Fruit fly (Drosophila melanogaster) whole organism, embryonic: ENCODE results near the gene CG11267.

ENCODE experiments used
- Abd-B ChIP-seq: fragments of 200-800 bp; sonication (Bioruptor generic); optimal IDR thresholded peaks from 2 replicates; lab custom pipeline; 2018; ENCODE audit warnings: missing biosample characterization, mild to moderate bottlenecking, missing genetic modification characterization, moderate library complexity
- Aef1 ChIP-seq: fragments of 200-800 bp; sonication (Bioruptor generic); IDR thresholded peaks from 3 replicates; pipeline ENCODE4 v1.3.6; 2022; ENCODE audit warnings: missing biosample characterization, missing genetic modification characterization
- B-H2 ChIP-seq: fragments of 200-800 bp; sonication (Bioruptor generic); optimal IDR thresholded peaks from 2 replicates; lab custom pipeline; 2018; ENCODE audit warnings: missing biosample characterization, mild to moderate bottlenecking, missing genetic modification characterization
- CG10431 ChIP-seq: fragments of 200-800 bp; sonication (Bioruptor generic); optimal IDR thresholded peaks from 3 replicates; lab custom pipeline; 2018; ENCODE audit warnings: missing biosample characterization, mild to moderate bottlenecking, missing genetic modification characterization
- CG11695 ChIP-seq: fragments of 200-800 bp; sonication (Bioruptor generic); IDR thresholded peaks from 3 replicates; pipeline ENCODE4 v1.3.6; 2022; ENCODE audit warnings: missing biosample characterization, missing genetic modification characterization
- CG11696 ChIP-seq: fragments of 200-800 bp; sonication (Bioruptor generic); IDR thresholded peaks from 2 replicates; pipeline ENCODE4 v1.3.6; 2022; ENCODE audit warnings: missing biosample characterization, missing genetic modification characterization
- CG12219 ChIP-seq: fragments of 200-800 bp; sonication (Bioruptor generic); optimal IDR thresholded peaks from 3 replicates; lab custom pipeline; 2018; ENCODE audit warnings: missing biosample characterization, mild to moderate bottlenecking, missing genetic modification characterization
- CG12391 ChIP-seq: fragments of 200-800 bp; sonication (Bioruptor generic); optimal IDR thresholded peaks from 3 replicates; lab custom pipeline; 2018; ENCODE audit warnings: missing biosample characterization, mild to moderate bottlenecking, missing genetic modification characterization, moderate library complexity
- CG12744 ChIP-seq: fragments of 200-800 bp; sonication (Bioruptor generic); optimal IDR thresholded peaks from 2 replicates; lab custom pipeline; 2016; ENCODE audit warnings: missing biosample characterization, missing genetic modification characterization
- CG1602 ChIP-seq: fragments of 200-800 bp; sonication (Bioruptor generic); optimal IDR thresholded peaks from 3 replicates; lab custom pipeline; 2016; ENCODE audit warnings: missing biosample characterization, missing genetic modification characterization
- CG1647 ChIP-seq: fragments of 200-800 bp; sonication (Bioruptor generic); optimal IDR thresholded peaks from 3 replicates; lab custom pipeline; 2016; ENCODE audit warnings: missing biosample characterization, missing genetic modification characterization
- CG16813 ChIP-seq: fragments of 200-800 bp; sonication (Bioruptor generic); IDR thresholded peaks from 3 replicates; pipeline ENCODE4 v1.3.6; 2022; ENCODE audit warnings: missing biosample characterization, missing genetic modification characterization; ENCODE audit not compliant: partially characterized antibody
- CG16863 ChIP-seq: fragments of 200-800 bp; sonication (Bioruptor generic); optimal IDR thresholded peaks from 3 replicates; lab custom pipeline; 2016; ENCODE audit warnings: missing biosample characterization, missing genetic modification characterization
- CG18011 ChIP-seq: fragments of 200-800 bp; sonication (Bioruptor generic); optimal IDR thresholded peaks from 2 replicates; lab custom pipeline; 2017; ENCODE audit warnings: missing biosample characterization, missing genetic modification characterization, mild to moderate bottlenecking, moderate library complexity, missing genotype
- CG1832 ChIP-seq: fragments of 200-800 bp; sonication (Bioruptor generic); optimal IDR thresholded peaks from 2 replicates; lab custom pipeline; 2017; ENCODE audit warnings: missing biosample characterization, mild to moderate bottlenecking, missing genetic modification characterization, inconsistent platforms
- CG2129 ChIP-seq: fragments of 200-800 bp; sonication (Bioruptor generic); IDR thresholded peaks from 2 replicates; pipeline ENCODE4 v1.3.6; 2022; ENCODE audit warnings: missing biosample characterization, missing genetic modification characterization; ENCODE audit not compliant: partially characterized antibody
- CG2199 ChIP-seq: fragments of 200-800 bp; sonication (Bioruptor generic); IDR thresholded peaks from 3 replicates; pipeline ENCODE4 v1.3.6; 2022; ENCODE audit warnings: missing biosample characterization, missing genetic modification characterization
- CG31365 ChIP-seq: fragments of 200-800 bp; sonication (Bioruptor generic); optimal IDR thresholded peaks from 2 replicates; lab custom pipeline; 2018; ENCODE audit warnings: missing biosample characterization, mild to moderate bottlenecking, missing genetic modification characterization
- CG4360 ChIP-seq: fragments of 200-800 bp; sonication (Bioruptor generic); IDR thresholded peaks from 2 replicates; pipeline ENCODE4 v1.3.6; 2022; ENCODE audit warnings: missing biosample characterization, missing genetic modification characterization
- CG6683 ChIP-seq: fragments of 200-800 bp; sonication (Bioruptor generic); optimal IDR thresholded peaks from 2 replicates; lab custom pipeline; 2017; ENCODE audit warnings: missing biosample characterization, mild to moderate bottlenecking, missing genetic modification characterization, missing genetic modification reagents
- CG7963 ChIP-seq: fragments of 200-800 bp; sonication (Bioruptor generic); IDR thresholded peaks from 3 replicates; pipeline ENCODE4 v1.3.6; 2022; ENCODE audit warnings: missing biosample characterization, missing genetic modification characterization; ENCODE audit not compliant: partially characterized antibody
- CTCF ChIP-seq: fragments of 200-800 bp; sonication (Bioruptor generic); optimal IDR thresholded peaks from 2 replicates; lab custom pipeline; 2017; ENCODE audit warnings: missing biosample characterization, mild to moderate bottlenecking, missing genetic modification characterization, moderate library complexity
- Dp ChIP-seq: fragments of 200-800 bp; sonication (Bioruptor generic); optimal IDR thresholded peaks from 2 replicates; lab custom pipeline; 2018; ENCODE audit warnings: missing biosample characterization, mild to moderate bottlenecking, missing genetic modification characterization, moderate library complexity
- Fer1 ChIP-seq: fragments of 200-800 bp; sonication (Bioruptor generic); optimal IDR thresholded peaks from 2 replicates; lab custom pipeline; 2017; ENCODE audit warnings: missing biosample characterization, mild to moderate bottlenecking, missing genetic modification characterization
- HHEX ChIP-seq: fragments of 200-800 bp; sonication (Bioruptor generic); optimal IDR thresholded peaks from 3 replicates; lab custom pipeline; 2017; ENCODE audit warnings: missing biosample characterization, mild to moderate bottlenecking, missing genetic modification characterization, missing genetic modification reagents
- HmgD ChIP-seq: fragments of 200-800 bp; sonication (Bioruptor generic); optimal IDR thresholded peaks from 3 replicates; lab custom pipeline; 2016; ENCODE audit warnings: missing biosample characterization, missing genetic modification characterization
- Mad ChIP-seq: fragments of 200-800 bp; sonication (Bioruptor generic); optimal IDR thresholded peaks from 2 replicates; lab custom pipeline; 2016; ENCODE audit warnings: missing biosample characterization, missing genetic modification characterization
- Meics ChIP-seq: fragments of 200-800 bp; sonication (Bioruptor generic); optimal IDR thresholded peaks from 2 replicates; lab custom pipeline; 2017; ENCODE audit warnings: missing biosample characterization, mild to moderate bottlenecking, missing genetic modification characterization
- Nf-YC ChIP-seq: fragments of 200-800 bp; optimal IDR thresholded peaks from 3 replicates; lab custom pipeline; 2019; ENCODE audit warnings: missing biosample characterization, mild to moderate bottlenecking, missing genetic modification characterization, moderate library complexity
- Opbp ChIP-seq: fragments of 200-800 bp; sonication (Bioruptor generic); IDR thresholded peaks from 3 replicates; pipeline ENCODE4 v1.3.6; 2022; ENCODE audit warnings: missing biosample characterization, missing genetic modification characterization; ENCODE audit not compliant: partially characterized antibody
- Rx ChIP-seq: fragments of 200-800 bp; sonication (Bioruptor generic); IDR thresholded peaks from 2 replicates; pipeline ENCODE4 v1.3.6; 2022; ENCODE audit warnings: missing biosample characterization, missing genetic modification characterization
- Sry-β ChIP-seq: fragments of 200-800 bp; sonication (Bioruptor generic); optimal IDR thresholded peaks from 2 replicates; lab custom pipeline; 2018; ENCODE audit warnings: missing biosample characterization, mild to moderate bottlenecking, missing genetic modification characterization, moderate library complexity
- Sry-δ ChIP-seq: fragments of 200-800 bp; sonication (Bioruptor generic); optimal IDR thresholded peaks from 2 replicates; lab custom pipeline; 2016; ENCODE audit warnings: missing biosample characterization, missing genetic modification characterization
- Stat92E ChIP-seq, 3 experiments: fragments of >200 bp in 2 of 3; fragments of 200-800 bp in 1 of 3; sonication (Bioruptor generic) in 1 of 3; optimal IDR thresholded peaks; 2 replicates each; lab custom pipeline; 2017 to 2019; ENCODE audit warnings: missing biosample characterization in 3 of 3, missing genetic modification characterization in 3 of 3, mild to moderate bottlenecking in 1 of 3, moderate library complexity in 1 of 3
- TFAM ChIP-seq: fragments of 200-800 bp; sonication (Bioruptor generic); optimal IDR thresholded peaks from 2 replicates; lab custom pipeline; 2017; ENCODE audit warnings: missing biosample characterization, missing genetic modification characterization, inconsistent platforms
- dysf ChIP-seq: fragments of 200-800 bp; sonication (Bioruptor generic); IDR thresholded peaks from 3 replicates; pipeline ENCODE4 v1.3.6; 2022; ENCODE audit warnings: missing biosample characterization, missing genetic modification characterization
- emc ChIP-seq: fragments of 200-800 bp; sonication (Bioruptor generic); optimal IDR thresholded peaks from 2 replicates; lab custom pipeline; 2016; ENCODE audit warnings: missing biosample characterization, missing genetic modification characterization
- ewg ChIP-seq: fragments of 200-800 bp; sonication (Bioruptor generic); optimal IDR thresholded peaks from 3 replicates; lab custom pipeline; 2017; ENCODE audit warnings: mild to moderate bottlenecking, missing biosample characterization, missing genetic modification reagents, missing genetic modification characterization
- gfzf ChIP-seq: fragments of 200-800 bp; sonication (Bioruptor generic); optimal IDR thresholded peaks from 2 replicates; lab custom pipeline; 2016; ENCODE audit warnings: missing biosample characterization, mild to moderate bottlenecking, missing genetic modification characterization, moderate library complexity
- inv ChIP-seq: fragments of 200-800 bp; sonication (Bioruptor generic); IDR thresholded peaks from 2 replicates; pipeline ENCODE4 v1.3.6; 2022; ENCODE audit warnings: missing biosample characterization, missing genetic modification characterization; ENCODE audit not compliant: partially characterized antibody
- lab ChIP-seq: fragments of 200-800 bp; sonication (Bioruptor generic); optimal IDR thresholded peaks from 3 replicates; lab custom pipeline; 2017; ENCODE audit warnings: missing biosample characterization, missing genetic modification characterization, mild to moderate bottlenecking, moderate library complexity, missing genetic modification reagents
- mirr ChIP-seq: fragments of 200-800 bp; sonication (Bioruptor generic); optimal IDR thresholded peaks from 3 replicates; lab custom pipeline; 2018; ENCODE audit warnings: missing biosample characterization, mild to moderate bottlenecking, missing genetic modification characterization
- phol ChIP-seq: fragments of 200-800 bp; sonication (Bioruptor generic); optimal IDR thresholded peaks from 3 replicates; lab custom pipeline; 2018; ENCODE audit warnings: missing biosample characterization, mild to moderate bottlenecking, missing genetic modification characterization, moderate library complexity
- pros ChIP-seq: fragments of 200-800 bp; sonication (Bioruptor generic); optimal IDR thresholded peaks from 3 replicates; lab custom pipeline; 2019; ENCODE audit warnings: missing biosample characterization, mild to moderate bottlenecking, missing genetic modification characterization, moderate library complexity
- rib ChIP-seq: fragments of 200-800 bp; sonication (Bioruptor generic); IDR thresholded peaks from 2 replicates; pipeline ENCODE4 v1.3.6; 2022; ENCODE audit warnings: missing biosample characterization, missing genetic modification characterization
- row ChIP-seq: fragments of 200-800 bp; sonication (Bioruptor generic); IDR thresholded peaks from 3 replicates; pipeline ENCODE4 v1.3.6; 2022; ENCODE audit warnings: missing biosample characterization, missing genetic modification characterization
- sd ChIP-seq: fragments of 200-800 bp; sonication (Bioruptor generic); optimal IDR thresholded peaks from 3 replicates; lab custom pipeline; 2018; ENCODE audit warnings: missing biosample characterization, mild to moderate bottlenecking, missing genetic modification characterization, moderate library complexity
- sob ChIP-seq: fragments of 200-800 bp; sonication (Bioruptor generic); IDR thresholded peaks from 2 replicates; pipeline ENCODE4 v1.3.6; 2022; ENCODE audit warnings: missing biosample characterization, missing genetic modification characterization
- sqz ChIP-seq: fragments of 200-800 bp; sonication (Bioruptor generic); optimal IDR thresholded peaks from 3 replicates; lab custom pipeline; 2018; ENCODE audit warnings: missing biosample characterization, mild to moderate bottlenecking, missing genetic modification characterization

Gene CG11267

DNA sequence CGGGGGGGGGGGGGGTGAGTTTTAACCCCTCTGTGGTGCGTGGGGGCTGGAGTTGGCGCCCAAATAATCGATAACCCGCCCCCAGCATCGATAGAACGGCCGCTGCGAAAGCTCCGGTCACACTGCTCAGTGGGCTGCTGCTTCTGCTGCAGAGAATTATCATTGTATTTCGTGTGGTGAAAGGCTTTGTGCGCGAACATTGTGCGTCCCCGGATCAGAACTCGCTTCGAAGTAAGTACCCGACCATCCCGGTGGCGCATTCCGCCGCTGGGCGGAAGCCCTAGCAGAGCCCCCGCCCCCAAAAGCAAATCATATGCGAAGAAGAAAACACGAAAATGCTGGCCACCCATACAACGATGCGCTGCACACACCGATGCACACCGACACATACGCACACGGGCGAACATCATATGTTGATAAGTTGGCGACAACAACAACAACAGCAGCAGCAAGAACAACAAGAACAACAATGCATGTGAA lies 28.5 kb downstream of the CG11267 start, which contains the start of gene Syx13 (continued):
- TF ChIP-seq phol (tag; lab: Kevin White, UChicago) (peak; percentile 34), sqz (no peak), Rx (GFP tag; lab: Robert Waterston, UW) (no peak), Stat92E (GFP tag; optimal IDR thresholded peaks at IDR 0.05; lab: Kevin White, UChicago) (peak in 1 of 3 experiments; percentile 21), Nf-YC (tag; lab: Kevin White, UChicago) (peak; percentile 59), CG12391 (tag; lab: Kevin White, UChicago) (peak; percentile 11), sob (GFP tag; lab: Robert Waterston, UW) (0 out of 2 replicates have a peak, but pooled peaks have one; percentile 51), CG16813 (GFP tag; lab: Robert Waterston, UW) (peak; percentile 72), CG4360 (GFP tag; lab: Robert Waterston, UW) (peak; percentile 99), sd (tag; lab: Kevin White, UChicago) (peak; percentile 86), TFAM (GFP tag; lab: Kevin White, UChicago) (no peak), ewg (GFP tag; lab: Kevin White, UChicago) (peak; percentile 12), CG1647 (GFP tag; lab: Kevin White, UChicago) (no peak), CG2129 (GFP tag; lab: Robert Waterston, UW) (0 out of 2 replicates have a peak, but pooled peaks have one; percentile 30), rib (0 out of 2 replicates have a peak, but pooled peaks have one; percentile 14), HmgD (GFP tag; lab: Kevin White, UChicago) (peak; percentile 25), CG31365 (no peak), inv (GFP tag; lab: Robert Waterston, UW) (peak; percentile 73), B-H2 (GFP tag; lab: Kevin White, UChicago) (peak; percentile 13), CG16863 (GFP tag; lab: Kevin White, UChicago) (no peak), CG12744 (GFP tag; lab: Kevin White, UChicago) (no peak), CG2199 (GFP tag; lab: Robert Waterston, UW) (peak; percentile 71; the same call in 1 of the 3 replicates), CTCF (GFP tag; lab: Kevin White, UChicago) (peak; percentile 20), CG18011 (GFP tag; lab: Kevin White, UChicago) (no peak), gfzf (GFP tag; lab: Kevin White, UChicago) (peak; percentile 69), Meics (GFP tag; lab: Kevin White, UChicago) (no peak), Sry-β (no peak), dysf (GFP tag; lab: Robert Waterston, UW) (no peak), HHEX (GFP tag; lab: Kevin White, UChicago) (peak; percentile 1), row (GFP tag; lab: Robert Waterston, UW) (peak; percentile 43; the same call in 2 of the 3 replicates), CG6683 (peak; percentile 40), Fer1 (GFP tag; lab: Kevin White, UChicago) (peak; percentile 70), CG12219 (GFP tag; lab: Kevin White, UChicago) (no peak), CG7963 (peak; percentile 51; the same call in 1 of the 3 replicates), CG11696 (GFP tag; lab: Robert Waterston, UW) (no peak), Aef1 (GFP tag; lab: Robert Waterston, UW) (peak; percentile 39; the same call in 2 of the 3 replicates), Dp (peak; percentile 80), emc (GFP tag; lab: Kevin White, UChicago) (no peak), Mad (GFP tag; lab: Kevin White, UChicago) (peak; percentile 17), pros (GFP tag; lab: Kevin White, UChicago) (peak; percentile 34), Sry-δ (peak; percentile 61), CG1832 (GFP tag; lab: Kevin White, UChicago) (no peak), lab (GFP tag; lab: Kevin White, UChicago) (peak; percentile 39), Opbp (GFP tag; lab: Robert Waterston, UW) (peak; percentile 84), CG11695 (0 out of 3 replicates have a peak, but pooled peaks have one; percentile 14), mirr (GFP tag; lab: Kevin White, UChicago) (peak; percentile 24), CG10431 (GFP tag; lab: Kevin White, UChicago) (no peak), Abd-B (GFP tag; lab: Kevin White, UChicago) (no peak), CG1602 (GFP tag; lab: Kevin White, UChicago) (no peak)
